Fruit fly (Drosophila melanogaster): ENCODE results near the gene CG1299.

dm6 chr3L:4132585-4132984, 15.9 kb upstream of the CG1299 start:
- no peak for TF ChIP-seq toe (GFP tag; optimal IDR thresholded peaks at IDR 0.05)
- no peak for TF ChIP-seq kay (GFP tag; ENCODE audit: borderline replicate concordance)

Data from whole organism, adult.